Worm (Caenorhabditis elegans): ENCODE results near the gene str-47.

str-47 gene

DNA sequence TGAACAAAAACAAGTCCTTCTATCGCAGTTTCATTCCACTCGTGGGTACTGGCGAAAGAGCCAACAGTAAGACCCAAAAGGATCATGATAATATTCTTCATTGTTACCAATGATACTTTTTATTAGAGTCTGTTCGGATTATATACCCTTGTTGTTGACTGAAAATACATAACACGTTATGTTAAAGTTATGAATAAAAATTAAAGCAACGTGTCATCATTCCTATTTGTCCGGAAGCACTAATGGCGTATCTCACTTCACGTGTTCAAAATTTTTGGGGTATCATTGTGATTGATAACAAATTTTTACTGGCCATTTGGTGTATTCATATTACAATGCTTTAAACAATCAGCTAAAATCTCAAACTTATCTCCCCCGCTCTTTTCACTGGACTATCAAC is 44.1 kb upstream of the str-47 start, which contains the start of gene scl-26:
scl-26 (minus strand) TSS at position 101 of the 400 bp plus-strand sequence.
- TF ChIP-seq C34B4.2 (tag; optimal IDR thresholded peaks at IDR 0.05) (no peak), rnt-1 (tag; optimal IDR thresholded peaks at IDR 0.05) (no peak), nhr-90 (tag; optimal IDR thresholded peaks at IDR 0.05; ENCODE audit: poor library complexity) (no peak), pqm-1 (tag; optimal IDR thresholded peaks at IDR 0.05) (no peak), nhr-84 (tag; optimal IDR thresholded peaks at IDR 0.05) (no peak), nhr-237 (tag; optimal IDR thresholded peaks at IDR 0.05) (no peak), nhr-85 (tag) (no peak), xbp-1 (tag; optimal IDR thresholded peaks at IDR 0.05) (no peak), nhr-28 (tag; optimal IDR thresholded peaks at IDR 0.05) (no peak), lin-14 (GFP tag; optimal IDR thresholded peaks at IDR 0.05) (no peak)

DNA sequence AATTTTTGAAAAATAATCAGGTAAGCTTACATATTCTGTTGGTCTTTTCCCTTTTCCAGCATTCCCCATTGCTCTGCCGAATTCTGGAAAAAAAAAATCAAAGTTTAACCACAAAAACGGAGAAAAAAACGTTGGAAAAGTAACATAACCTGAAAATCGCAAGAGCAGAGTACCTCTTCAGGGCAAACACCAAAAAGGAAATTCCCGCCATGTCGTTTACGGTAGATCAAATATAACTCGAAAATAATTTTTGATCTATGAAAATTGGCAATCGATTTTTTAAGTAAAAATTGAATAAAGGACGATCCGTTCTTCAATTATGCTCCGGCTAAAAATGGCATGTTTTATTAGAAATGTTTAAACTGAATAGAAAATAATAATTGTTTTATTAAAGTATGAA is 42.1 kb upstream of the str-47 start, which contains the start of gene C50E3.11:
C50E3.11 (minus strand) TSS at position 83 of the 400 bp plus-strand sequence.
- TF ChIP-seq tlp-1 (tag; optimal IDR thresholded peaks at IDR 0.05) (no peak), nhr-19 (GFP tag; conservative IDR thresholded peaks at IDR 0.05) (no peak)

- no peak for TF ChIP-seq hlh-4 (tag; optimal IDR thresholded peaks at IDR 0.05)
- TF ChIP-seq unc-30 (tag; optimal IDR thresholded peaks at IDR 0.05): no peak
- no peak for TF ChIP-seq aha-1 (tag; optimal IDR thresholded peaks at IDR 0.05)
- TF ChIP-seq ets-5 (GFP tag; IDR thresholded peaks at IDR 0.05): no peak
- no peak for TF ChIP-seq alr-1 (tag; optimal IDR thresholded peaks at IDR 0.05; ENCODE audit: borderline replicate concordance)
- TF ChIP-seq ceh-8 (GFP tag; optimal IDR thresholded peaks at IDR 0.05): no peak
Measured at ce11 chrV:7604858-7605257, 40.7 kb upstream of the str-47 start, which contains the start of gene clec-213. clec-213 (plus strand) TSS chrV:7605158.

DNA sequence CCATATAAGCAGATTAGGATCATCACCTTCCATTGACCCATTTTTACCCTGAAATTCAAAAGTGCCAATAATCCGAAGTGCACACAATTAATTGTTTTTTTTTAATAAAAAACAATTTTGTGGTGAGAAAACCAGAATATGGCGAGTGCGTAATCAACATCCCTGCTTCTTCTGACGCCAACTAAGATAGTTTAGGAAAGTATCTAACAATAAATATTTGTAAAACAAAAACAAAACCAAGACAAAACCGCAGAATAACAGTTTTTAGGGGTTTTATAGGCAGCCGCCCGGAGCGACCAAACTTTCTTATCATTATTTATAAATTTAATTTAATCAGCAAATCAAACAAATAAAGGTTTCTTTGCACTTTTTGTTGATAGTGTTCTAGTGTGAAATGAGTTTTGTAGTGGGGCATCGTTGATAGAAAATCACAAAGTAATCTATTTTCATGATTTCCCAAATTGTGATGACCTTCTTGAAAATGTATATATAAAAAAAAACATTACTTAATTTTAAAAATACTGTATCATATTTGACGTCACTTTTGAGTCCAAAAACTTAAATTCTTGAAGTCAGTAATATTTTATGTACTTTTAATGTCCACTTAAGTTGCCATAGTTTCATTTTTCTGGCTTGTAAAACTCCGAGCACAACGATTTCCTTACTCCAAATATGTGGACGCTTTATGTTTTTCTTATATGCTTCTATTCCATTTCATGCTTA is 35.7 kb upstream of the str-47 start, which contains the start of the genes folt-3 and clec-214:
folt-3 (minus strand) TSS at position 51 of the 723 bp plus-strand sequence.
clec-214 (plus strand) TSS at position 673 of the 723 bp plus-strand sequence.
- TF ChIP-seq elt-2 (tag; optimal IDR thresholded peaks at IDR 0.05) (peak; percentile 32), hlh-4 (tag; optimal IDR thresholded peaks at IDR 0.05) (no peak)

ce11 chrV:7612044-7612443 is 33.5 kb upstream of the str-47 start, which contains the start of gene clec-215:
clec-215 (plus strand) TSS chrV:7612344.
- no peak for TF ChIP-seq vab-15 (tag; optimal IDR thresholded peaks at IDR 0.05)

- TF ChIP-seq pax-3 (tag; optimal IDR thresholded peaks at IDR 0.05) (no peak), lin-13 (GFP tag; optimal IDR thresholded peaks at IDR 0.05) (no peak), F16B12.6 (tag; optimal IDR thresholded peaks at IDR 0.05) (no peak), dpl-1 (GFP tag; optimal IDR thresholded peaks at IDR 0.05) (no peak)
Measured at ce11 chrV:7618114-7618513, 27.4 kb upstream of the str-47 start, which contains the start of gene C50E3.15. C50E3.15 (plus strand) TSS chrV:7618414.

DNA sequence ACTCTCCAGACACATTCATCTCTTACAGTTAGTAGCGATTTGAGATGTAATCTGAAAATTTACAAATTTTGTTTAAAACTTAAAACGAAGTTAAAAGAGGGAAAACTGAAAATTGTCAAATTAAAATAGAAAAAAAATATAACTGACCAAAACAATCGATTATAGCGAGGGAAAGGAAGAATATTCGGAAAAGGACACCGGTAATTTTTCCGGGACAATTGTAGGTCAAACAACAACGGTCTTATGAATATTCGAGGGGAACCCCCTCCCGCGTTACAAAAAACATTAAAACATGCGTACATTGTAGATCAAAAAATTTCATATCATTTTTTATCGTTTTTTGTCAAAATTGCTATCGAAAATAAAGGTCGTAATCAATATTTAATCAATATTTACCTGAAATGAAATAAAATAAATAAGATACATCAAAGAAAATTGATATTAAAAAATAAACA is 23.5 kb upstream of the str-47 start, which contains the start of gene C50E3.12:
C50E3.12 (minus strand) TSS at position 51 of the 455 bp plus-strand sequence.
- TF ChIP-seq isw-1 (GFP tag; IDR thresholded peaks at IDR 0.05) (no peak), blmp-1 (tag; optimal IDR thresholded peaks at IDR 0.05) (no peak), ztf-4 (tag; optimal IDR thresholded peaks at IDR 0.05) (no peak), nhr-12 (tag; optimal IDR thresholded peaks at IDR 0.05) (no peak), unc-30 (tag; optimal IDR thresholded peaks at IDR 0.05) (no peak), mef-2 (tag; optimal IDR thresholded peaks at IDR 0.05) (no peak), ceh-90 (tag; optimal IDR thresholded peaks at IDR 0.05) (no peak), snpc-4 (tag; optimal IDR thresholded peaks at IDR 0.05) (no peak), snu-23 (GFP tag; optimal IDR thresholded peaks at IDR 0.05) (no peak), grh-1 (GFP tag; IDR thresholded peaks at IDR 0.05) (no peak), ceh-82 (tag; optimal IDR thresholded peaks at IDR 0.05) (no peak), jun-1 (tag; optimal IDR thresholded peaks at IDR 0.05) (no peak), hlh-4 (tag; optimal IDR thresholded peaks at IDR 0.05) (no peak), sptf-1 (tag; optimal IDR thresholded peaks at IDR 0.05) (no peak), nhr-237 (tag; optimal IDR thresholded peaks at IDR 0.05) (no peak), vab-15 (tag; optimal IDR thresholded peaks at IDR 0.05) (no peak), aha-1 (tag; optimal IDR thresholded peaks at IDR 0.05) (no peak)

Data from whole organism, L1 larva.